Worm (Caenorhabditis elegans): ENCODE measurements around the gene cebp-1.

- no peak for TF ChIP-seq med-1 (GFP tag; optimal IDR thresholded peaks at IDR 0.05; ENCODE audit: insufficient read depth)
- no peak for TF ChIP-seq T22C8.4 (GFP tag; IDR thresholded peaks at IDR 0.05)
- no peak for TF ChIP-seq tab-1 (GFP tag; IDR thresholded peaks at IDR 0.05)
- TF ChIP-seq ref-1 (GFP tag; conservative IDR thresholded peaks at IDR 0.05), result no peak
- no peak for TF ChIP-seq flt-1 (GFP tag; IDR thresholded peaks at IDR 0.05)
- no peak for TF ChIP-seq ztf-23 (GFP tag; IDR thresholded peaks at IDR 0.05)
- no peak for TF ChIP-seq cog-1 (tag; optimal IDR thresholded peaks at IDR 0.05)
- TF ChIP-seq ztf-29 (GFP tag; IDR thresholded peaks at IDR 0.05), result no peak
These were observed 26.0 kb upstream of the cebp-1 start for ce11 chrX:1479637-1480036.

All from whole organism, midembryonic.